Worm (Caenorhabditis elegans) whole organism, young adult: ENCODE results near the gene F16H6.3.

Experiments
- F23B12.7 ChIP-seq: sonication (generic microtip); optimal IDR thresholded peaks from 2 replicates; lab custom pipeline; 2017; ENCODE audit warnings: missing genetic modification characterization, mild to moderate bottlenecking, missing compliant biosample characterization, antibody characterized with exemption, moderate library complexity; ENCODE audit not compliant: insufficient read depth
- F39B2.1 ChIP-seq: fragments of 200-800 bp; sonication (Bioruptor generic); IDR thresholded peaks from 2 replicates; pipeline ENCODE4 v1.3.6; 2022; ENCODE audit warnings: missing genetic modification reagents, missing genetic modification characterization, missing compliant biosample characterization
- Y56A3A.18 ChIP-seq: fragments of 200-800 bp; sonication (Bioruptor generic); IDR thresholded peaks from 2 replicates; pipeline ENCODE4 v1.3.6; 2022; ENCODE audit warnings: missing genetic modification reagents, missing genetic modification characterization, missing compliant biosample characterization
- ceh-40 ChIP-seq: fragments of 200-800 bp; sonication (Bioruptor generic); IDR thresholded peaks from 2 replicates; pipeline ENCODE4 v1.3.6; 2022; ENCODE audit warnings: missing genetic modification characterization, missing compliant biosample characterization
- egl-44 ChIP-seq: fragments of 200-800 bp; sonication (Bioruptor generic); IDR thresholded peaks from 2 replicates; pipeline ENCODE4 v1.3.6; 2022; ENCODE audit warnings: missing genetic modification reagents, missing genetic modification characterization, missing compliant biosample characterization
- hrde-1 ChIP-seq: sonication (generic microtip); optimal IDR thresholded peaks from 2 replicates; lab custom pipeline; 2016; ENCODE audit warnings: missing genetic modification characterization, mild to moderate bottlenecking, missing compliant biosample characterization, moderate library complexity, missing genotype, missing genetic modification reagents, borderline replicate concordance
- let-526 ChIP-seq: fragments of 200-800 bp; sonication (Bioruptor generic); IDR thresholded peaks from 2 replicates; pipeline ENCODE4 v1.3.6; 2022; ENCODE audit warnings: missing genetic modification reagents, missing genetic modification characterization, missing compliant biosample characterization
- lsl-1 ChIP-seq: fragments of 200-800 bp; sonication (Bioruptor generic); optimal IDR thresholded peaks from 2 replicates; lab custom pipeline; 2018; ENCODE audit warnings: mild to moderate bottlenecking, missing genetic modification characterization, moderate library complexity, missing compliant biosample characterization
- mcd-1 ChIP-seq: fragments of 200-800 bp; sonication (Bioruptor generic); IDR thresholded peaks from 2 replicates; pipeline ENCODE4 v1.3.6; 2022; ENCODE audit warnings: missing genetic modification reagents, missing genetic modification characterization, missing compliant biosample characterization
- nhr-179 ChIP-seq: sonication (generic microtip); optimal IDR thresholded peaks from 2 replicates; lab custom pipeline; 2016; ENCODE audit warnings: mild to moderate bottlenecking, missing genetic modification characterization, missing compliant biosample characterization
- nhr-27 ChIP-seq: fragments of 200-800 bp; sonication (Bioruptor generic); optimal IDR thresholded peaks from 2 replicates; lab custom pipeline; 2018; ENCODE audit warnings: mild to moderate bottlenecking, missing genetic modification characterization, moderate library complexity, missing compliant biosample characterization
- pbrm-1 ChIP-seq: fragments of 200-800 bp; sonication (Bioruptor generic); IDR thresholded peaks from 2 replicates; pipeline ENCODE4 v1.3.6; 2022; ENCODE audit warnings: missing genetic modification reagents, missing genetic modification characterization, missing compliant biosample characterization
- unc-62 ChIP-seq: fragments of 150-350 bp; optimal IDR thresholded peaks from 2 replicates; lab custom pipeline; 2014; ENCODE audit warnings: missing biosample characterization, missing genetic modification reagents, missing genetic modification characterization

ce11 chrV:18209071-18209470 is 14.0 kb downstream of the F16H6.3 start, which contains the start of gene F16H6.7:
- TF ChIP-seq unc-62 (GFP tag; lab: Kevin White, UChicago): no peak
- no peak for TF ChIP-seq hrde-1 (tag; lab: Kevin White, UChicago)
- TF ChIP-seq ceh-40: no peak
- TF ChIP-seq F39B2.1: no peak
- no peak for TF ChIP-seq nhr-27
- TF ChIP-seq Y56A3A.18: no peak
- TF ChIP-seq pbrm-1 (GFP tag; lab: Robert Waterston, UW): no peak
- no peak for TF ChIP-seq mcd-1 (GFP tag; lab: Robert Waterston, UW)
- no peak for TF ChIP-seq let-526 (GFP tag; lab: Robert Waterston, UW)
- no peak for TF ChIP-seq lsl-1 (GFP tag; lab: Kevin White, UChicago)
- TF ChIP-seq egl-44 (GFP tag; lab: Robert Waterston, UW): no peak
- TF ChIP-seq nhr-179 (tag; lab: Kevin White, UChicago): no peak
- no peak for TF ChIP-seq F23B12.7
